Worm (Caenorhabditis elegans) whole organism, midembryonic: Measurements from ENCODE around the gene T02C1.1.

Experiments used
- T22C8.4 ChIP-seq: fragments of 200-800 bp; sonication (Bioruptor generic); IDR thresholded peaks from 2 replicates; pipeline ENCODE4 v1.3.6; 2022; ENCODE audit warnings: missing genetic modification characterization, missing compliant biosample characterization
- cog-1 ChIP-seq: sonication (generic microtip); optimal IDR thresholded peaks from 2 replicates; lab custom pipeline; 2016; ENCODE audit warnings: missing genetic modification characterization, missing compliant biosample characterization
- flt-1 ChIP-seq: fragments of 200-800 bp; sonication (Bioruptor generic); IDR thresholded peaks from 2 replicates; pipeline ENCODE4 v1.3.6; 2022; ENCODE audit warnings: missing genetic modification characterization, missing compliant biosample characterization
- ref-1 ChIP-seq: fragments of 200-800 bp; sonication (Bioruptor generic); conservative IDR thresholded peaks from 2 replicates; pipeline ENCODE4 v1.3.6; 2022; ENCODE audit warnings: missing genetic modification reagents, missing genetic modification characterization, missing compliant biosample characterization
- tab-1 ChIP-seq: fragments of 200-800 bp; sonication (Bioruptor generic); IDR thresholded peaks from 2 replicates; pipeline ENCODE4 v1.3.6; 2022; ENCODE audit warnings: missing genetic modification characterization, missing compliant biosample characterization
- ztf-23 ChIP-seq: fragments of 200-800 bp; sonication (Bioruptor generic); IDR thresholded peaks from 2 replicates; pipeline ENCODE4 v1.3.6; 2022; ENCODE audit warnings: missing genetic modification reagents, missing genetic modification characterization, missing compliant biosample characterization
- ztf-29 ChIP-seq: fragments of 200-800 bp; sonication (Bioruptor generic); IDR thresholded peaks from 2 replicates; pipeline ENCODE4 v1.3.6; 2022; ENCODE audit warnings: missing genetic modification reagents, missing genetic modification characterization, missing compliant biosample characterization

ce11 chrIII:9256961-9257360 lies 9.6 kb downstream of the T02C1.1 start, which contains the start of gene M01A8.1:
- TF ChIP-seq ztf-29 (GFP tag; lab: Robert Waterston, UW) (no peak), ref-1 (no peak), flt-1 (GFP tag; lab: Robert Waterston, UW) (no peak), ztf-23 (GFP tag; lab: Robert Waterston, UW) (no peak), cog-1 (tag; lab: Kevin White, UChicago) (no peak), tab-1 (GFP tag; lab: Robert Waterston, UW) (no peak), T22C8.4 (GFP tag; lab: Robert Waterston, UW) (no peak)
